Fruit fly (Drosophila melanogaster): Measurements from ENCODE around the gene CG45075.

Gene CG45075

DNA sequence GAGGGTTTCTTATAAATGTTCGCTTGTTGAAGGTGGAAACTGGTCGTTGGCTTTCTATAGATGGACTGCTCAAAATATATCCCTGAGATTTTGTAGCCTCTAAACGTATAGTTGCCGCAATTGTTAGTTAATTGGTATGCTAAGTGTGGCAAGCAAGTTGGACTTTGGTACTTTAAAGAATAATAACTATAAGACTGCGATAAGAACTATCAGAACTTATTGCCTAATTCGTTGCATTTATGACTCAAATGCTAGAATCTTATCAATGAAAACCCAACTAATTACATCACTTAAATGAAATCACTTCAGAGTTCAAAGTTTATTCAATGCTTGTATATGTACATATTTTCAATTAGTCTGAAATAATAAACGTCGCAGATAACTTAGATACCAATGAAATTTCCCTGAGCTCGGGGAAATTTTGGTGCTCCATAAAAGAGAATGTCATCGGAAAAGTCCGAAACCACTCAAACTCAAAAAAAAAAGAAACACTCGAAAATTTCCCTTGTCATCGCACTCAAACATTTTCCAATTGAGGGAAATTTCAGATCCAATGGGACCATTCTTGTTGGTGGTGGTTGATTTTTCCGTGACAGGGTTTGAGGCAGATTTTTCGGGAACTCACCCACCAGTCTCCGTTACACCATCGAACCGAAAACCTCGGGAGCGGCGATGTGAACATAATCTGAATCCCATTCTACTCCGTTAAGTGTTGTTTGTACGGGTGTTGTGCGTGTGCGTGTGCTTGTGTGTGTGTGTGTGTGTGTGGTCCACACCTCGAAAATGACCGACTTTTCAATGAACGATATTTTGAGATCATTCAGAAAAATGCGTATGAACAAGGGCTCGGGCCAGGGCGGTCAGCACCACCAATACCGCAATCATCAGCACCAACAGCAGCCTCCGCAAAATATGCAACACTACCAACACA, at the start of gene CG45075:
CG45075 (plus strand) TSS at position 627 of the 931 bp plus-strand sequence.
- no peak for TF ChIP-seq noc (tag; optimal IDR thresholded peaks at IDR 0.05)

- TF ChIP-seq noc (tag; optimal IDR thresholded peaks at IDR 0.05), result no peak
These were observed 45.7 kb upstream of the CG45075 start for dm6 chr2L:6045484-6045883.

dm6 chr2L:6045972-6046718, 45.1 kb upstream of the CG45075 start, which contains the start of gene Pfas:
Gene Pfas, minus strand, starts transcription at chr2L:6046050.
- peak; percentile 80 for TF ChIP-seq noc (tag; optimal IDR thresholded peaks at IDR 0.05)

dm6 chr2L:6046865-6047264, 44.3 kb upstream of the CG45075 start:
- no peak for TF ChIP-seq noc (tag; optimal IDR thresholded peaks at IDR 0.05)

dm6 chr2L:6047528-6048160, 43.6 kb upstream of the CG45075 start, which contains the start of gene IPIP:
Gene IPIP, plus strand, starts transcription at chr2L:6048002.
- no peak for TF ChIP-seq noc (tag; optimal IDR thresholded peaks at IDR 0.05)

DNA sequence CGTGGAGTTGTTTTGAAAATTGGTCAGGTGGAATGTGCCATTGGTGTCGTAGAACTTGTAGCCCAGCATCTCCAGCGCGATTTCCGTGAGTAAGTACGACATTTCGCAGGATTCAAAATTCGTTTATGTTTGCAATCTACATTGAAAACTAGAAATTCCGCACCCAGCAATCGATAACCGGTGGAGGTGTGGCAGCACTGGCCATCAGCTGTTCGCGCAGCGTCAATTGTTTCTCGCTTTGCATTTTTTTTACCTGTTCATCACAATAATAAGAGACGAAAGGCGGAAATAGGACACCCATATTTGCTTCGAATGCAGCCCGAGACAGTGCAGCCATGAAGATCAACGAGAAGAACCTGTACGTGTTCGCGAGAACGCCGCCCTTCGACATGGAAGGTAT, 42.7 kb upstream of the CG45075 start, which contains the start of the genes CG34179 and slmo:
CG34179 (minus strand) TSS at position 165 of the 400 bp plus-strand sequence.
slmo (minus strand) TSS at position 165 of the 400 bp plus-strand sequence.
- TF ChIP-seq noc (tag; optimal IDR thresholded peaks at IDR 0.05), result no peak

dm6 chr2L:6050575-6050974, 40.6 kb upstream of the CG45075 start, which contains the start of gene CG9135:
Gene CG9135, plus strand, starts transcription at chr2L:6050800.
- no peak for TF ChIP-seq noc (tag; optimal IDR thresholded peaks at IDR 0.05)

- TF ChIP-seq noc (tag; optimal IDR thresholded peaks at IDR 0.05), result peak; percentile 95
These were observed 40.0 kb upstream of the CG45075 start for dm6 chr2L:6051212-6051621.

DNA sequence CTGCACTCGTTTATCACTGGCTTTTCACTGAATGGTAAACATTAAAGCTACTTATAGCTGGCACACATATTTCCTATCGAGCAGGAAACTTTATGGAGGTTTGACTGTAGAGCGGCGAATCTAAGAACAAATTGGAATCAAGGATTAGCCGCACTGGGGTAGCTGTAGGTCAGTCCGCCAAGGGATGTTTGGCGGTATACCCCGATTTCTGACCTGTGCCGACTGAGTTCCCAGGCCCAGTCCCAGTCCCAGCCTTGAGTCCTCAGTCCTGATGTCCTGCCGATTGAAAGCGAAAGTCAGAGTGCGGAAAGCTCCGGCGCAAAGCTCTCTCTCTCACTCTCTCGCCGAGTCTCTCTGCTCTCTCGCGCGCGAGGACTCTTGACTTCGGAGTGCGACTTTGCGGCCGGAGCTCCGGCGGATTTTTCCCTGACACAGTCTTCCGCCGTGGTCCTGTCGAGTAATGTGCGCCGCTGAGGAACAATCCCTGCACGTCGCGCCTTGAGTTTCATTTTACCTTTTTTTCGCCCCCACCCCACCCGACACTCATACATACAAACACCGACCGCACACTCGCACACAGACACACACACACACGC, 37.2 kb upstream of the CG45075 start, which contains the start of gene CG13995:
CG13995 (plus strand) TSS at position 429 of the 596 bp plus-strand sequence.
- no peak for TF ChIP-seq noc (tag; optimal IDR thresholded peaks at IDR 0.05)

- no peak for TF ChIP-seq noc (tag; optimal IDR thresholded peaks at IDR 0.05)
These were observed 31.0 kb upstream of the CG45075 start, which contains the start of gene CG34180 for dm6 chr2L:6060210-6060609. Gene CG34180, plus strand, starts transcription at chr2L:6060510.

dm6 chr2L:6062382-6063082, 28.7 kb upstream of the CG45075 start, which contains the start of the genes ND-51 and CG13994:
Gene ND-51, minus strand, starts transcription at chr2L:6062757.
Gene CG13994, plus strand, starts transcription at chr2L:6062989.
- TF ChIP-seq noc (tag; optimal IDR thresholded peaks at IDR 0.05), result no peak

DNA sequence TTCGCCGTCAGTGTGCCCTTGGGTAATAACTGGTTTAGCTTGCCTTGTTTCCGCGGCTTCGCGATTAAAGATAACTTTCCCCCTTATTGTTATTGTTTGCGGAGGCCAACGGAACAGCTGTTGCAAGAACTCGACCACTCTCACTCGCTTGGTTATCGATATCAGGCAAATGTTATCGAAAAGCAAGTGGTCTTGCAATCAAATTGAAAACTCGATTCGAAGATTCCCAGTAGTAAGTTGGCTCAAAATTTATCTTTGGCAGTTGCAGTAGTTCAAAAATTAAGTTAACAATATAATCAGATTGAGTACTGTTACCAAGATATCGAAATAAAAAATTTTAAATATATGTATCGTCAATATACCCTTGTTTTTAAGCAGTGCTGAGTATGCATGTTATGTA, 25.4 kb upstream of the CG45075 start, which contains the start of the genes Fbw5 and CG9147:
Fbw5 (minus strand) TSS at position 131 of the 400 bp plus-strand sequence.
CG9147 (plus strand) TSS at position 175 of the 400 bp plus-strand sequence.
- peak; percentile 99 for TF ChIP-seq noc (tag; optimal IDR thresholded peaks at IDR 0.05)

dm6 chr2L:6068544-6069251, 22.5 kb upstream of the CG45075 start, which contains the start of the genes CG9150 and Pfdn1:
Gene CG9150, minus strand, starts transcription at chr2L:6068594.
Gene Pfdn1, plus strand, starts transcription at chr2L:6069079.
- no peak for TF ChIP-seq noc (tag; optimal IDR thresholded peaks at IDR 0.05)

Data from whole organism, larva.